Worm (Caenorhabditis elegans) whole organism, late embryonic: ENCODE results near the gene mrpl-40.

Source experiments
- ceh-22 ChIP-seq: sonication (generic microtip); optimal IDR thresholded peaks from 2 replicates; lab custom pipeline; 2017; ENCODE audit warnings: missing biosample characterization, missing genetic modification characterization
- dmd-4 ChIP-seq: sonication (generic microtip); optimal IDR thresholded peaks from 2 replicates; lab custom pipeline; 2016; ENCODE audit warnings: borderline replicate concordance, missing genetic modification characterization, missing compliant biosample characterization
- odd-2 ChIP-seq: sonication (generic microtip); optimal IDR thresholded peaks from 2 replicates; lab custom pipeline; 2017; ENCODE audit warnings: antibody characterized with exemption, mild to moderate bottlenecking, missing genetic modification characterization, missing compliant biosample characterization
- pha-2 ChIP-seq: sonication (generic microtip); optimal IDR thresholded peaks from 2 replicates; lab custom pipeline; 2017; ENCODE audit warnings: mild to moderate bottlenecking, missing genetic modification characterization, missing compliant biosample characterization
- sox-2 ChIP-seq: fragments of 200-800 bp; sonication (Bioruptor generic); IDR thresholded peaks from 2 replicates; pipeline ENCODE4 v1.3.6; 2022; ENCODE audit warnings: missing genetic modification reagents, missing genetic modification characterization, missing compliant biosample characterization
- tbx-2 ChIP-seq: sonication (generic microtip); optimal IDR thresholded peaks from 2 replicates; lab custom pipeline; 2016; ENCODE audit warnings: missing genetic modification characterization, missing compliant biosample characterization
- unc-3 ChIP-seq, 2 experiments: fragments of 200-800 bp in 1 of 2; sonication (Bioruptor generic) in 1 of 2; sonication (generic microtip) in 1 of 2; conservative IDR thresholded peaks in 1 of 2; optimal IDR thresholded peaks in 1 of 2; 2 replicates each; pipeline versions ENCODE4 v1.3.6 to Lab custom; 2016 to 2022; ENCODE audit warnings: missing compliant biosample characterization in 2 of 2, missing genetic modification characterization in 2 of 2, missing genetic modification reagents in 1 of 2

DNA sequence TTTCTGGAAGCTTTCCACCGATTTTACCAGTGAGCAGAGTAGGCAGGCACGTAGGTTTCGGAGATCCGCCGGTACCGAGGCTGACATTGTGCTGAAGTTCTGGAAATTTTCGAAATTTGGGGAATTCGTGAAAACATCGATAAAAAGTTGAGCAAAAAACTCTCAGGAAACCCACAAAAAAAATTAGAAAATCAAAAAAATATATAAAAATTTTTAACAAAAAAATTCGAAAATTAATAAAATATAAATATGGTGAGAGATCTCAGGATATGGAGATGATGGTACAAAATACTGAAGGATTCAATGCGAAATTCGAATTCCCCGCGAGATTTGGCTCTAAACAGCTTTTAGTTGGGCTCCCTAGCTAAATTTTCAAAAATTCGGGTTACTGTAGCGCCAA is 17.7 kb upstream of the mrpl-40 start, which contains the start of gene spt-4:
- TF ChIP-seq pha-2 (no peak), sox-2 (GFP tag; lab: Robert Waterston, UW) (no peak), dmd-4 (tag; lab: Kevin White, UChicago) (no peak), odd-2 (tag; lab: Kevin White, UChicago) (no peak), ceh-22 (tag; lab: Kevin White, UChicago) (no peak), tbx-2 (tag; lab: Kevin White, UChicago) (no peak), unc-3 (GFP tag; conservative IDR thresholded peaks at IDR 0.05; lab: Robert Waterston, UW) (no peak), unc-3 (tag; optimal IDR thresholded peaks at IDR 0.05; lab: Kevin White, UChicago) (no peak)
